Fruit fly (Drosophila melanogaster) whole organism, prepupa: ENCODE results near the gene CG31661.

Source experiments
- CG11762 ChIP-seq: fragments of 200-800 bp; sonication (Bioruptor generic); optimal IDR thresholded peaks from 3 replicates; lab custom pipeline; 2016; ENCODE audit warnings: missing biosample characterization, missing genetic modification characterization; ENCODE audit not compliant: insufficient read depth
- CG1621 ChIP-seq: fragments of 200-800 bp; sonication (Bioruptor generic); optimal IDR thresholded peaks from 3 replicates; lab custom pipeline; 2018; ENCODE audit warnings: missing biosample characterization, mild to moderate bottlenecking, missing genetic modification characterization
- CG31627 ChIP-seq: fragments of 200-800 bp; sonication (Bioruptor generic); optimal IDR thresholded peaks from 3 replicates; lab custom pipeline; 2016; ENCODE audit warnings: missing biosample characterization, missing genetic modification characterization
- CG34406 ChIP-seq: fragments of 200-800 bp; sonication (Bioruptor generic); optimal IDR thresholded peaks from 3 replicates; lab custom pipeline; 2016; ENCODE audit warnings: missing biosample characterization, missing genetic modification characterization
- CG4318 ChIP-seq: fragments of 200-800 bp; sonication (Bioruptor generic); optimal IDR thresholded peaks from 3 replicates; lab custom pipeline; 2017; ENCODE audit warnings: missing biosample characterization, mild to moderate bottlenecking, missing genetic modification characterization
- Sox102F ChIP-seq: fragments of 200-800 bp; sonication (Bioruptor generic); optimal IDR thresholded peaks from 2 replicates; lab custom pipeline; 2016; ENCODE audit warnings: missing biosample characterization, mild to moderate bottlenecking, missing genetic modification characterization
- fd85E ChIP-seq: fragments of 200-800 bp; sonication (Bioruptor generic); optimal IDR thresholded peaks from 3 replicates; lab custom pipeline; 2016; ENCODE audit warnings: missing biosample characterization, missing genetic modification characterization
- salr ChIP-seq, 2 experiments: fragments of 200-800 bp; sonication (Bioruptor generic); optimal IDR thresholded peaks; 3 replicates each; lab custom pipeline; 2016 to 2018; ENCODE audit warnings: missing biosample characterization in 2 of 2, missing genetic modification characterization in 2 of 2, mild to moderate bottlenecking in 1 of 2

- TF ChIP-seq CG4318 (GFP tag; lab: Kevin White, UChicago): no peak
- TF ChIP-seq Sox102F (GFP tag; lab: Kevin White, UChicago): no peak
- no peak for TF ChIP-seq CG1621
- no peak for TF ChIP-seq CG11762 (GFP tag; lab: Kevin White, UChicago)
- no peak for TF ChIP-seq CG31627 (GFP tag; lab: Kevin White, UChicago)
- no peak for TF ChIP-seq CG34406
- TF ChIP-seq fd85E: no peak
- TF ChIP-seq salr (GFP tag; optimal IDR thresholded peaks at IDR 0.05; lab: Kevin White, UChicago): no peak
Observed at dm6 chr2L:1495160-1495559, 1.9 kb upstream of the CG31661 start, which contains the start of gene CG31926.
